Worm (Caenorhabditis elegans): Measurements from ENCODE around the gene ZK856.5.

DNA sequence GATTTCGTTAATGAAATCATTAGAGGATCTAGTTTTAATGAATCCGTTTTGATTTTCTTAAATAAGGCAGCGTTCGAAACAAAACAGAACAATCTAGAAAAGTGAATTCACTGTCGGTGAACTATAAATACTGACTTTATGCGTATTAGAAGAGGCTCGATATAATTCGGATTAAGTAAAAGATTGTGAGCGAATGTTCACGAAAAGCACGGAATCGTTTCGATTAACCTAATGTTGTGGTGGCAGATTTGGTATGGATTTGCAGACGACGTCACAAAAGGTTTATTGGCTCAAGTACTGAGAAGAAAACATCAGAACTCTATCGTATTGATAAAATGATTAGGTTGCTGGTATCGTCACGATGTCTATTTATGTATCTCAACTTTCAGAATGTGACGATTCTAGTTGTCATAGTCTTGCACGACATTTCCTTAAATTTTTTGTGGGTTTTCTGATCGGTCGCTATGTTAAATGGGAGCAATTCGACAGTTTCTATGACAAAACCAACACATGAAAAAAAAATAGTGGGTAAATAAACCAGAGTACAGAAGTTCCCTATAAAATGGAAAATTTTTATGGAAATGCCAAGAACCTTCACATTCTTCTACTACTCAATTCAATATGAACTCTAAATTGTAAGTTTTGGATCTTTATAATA is 39.4 kb upstream of the ZK856.5 start, which contains the start of the genes pyt-1 and fipr-7:
- no peak for TF ChIP-seq B0310.2 (tag; optimal IDR thresholded peaks at IDR 0.05)
- TF ChIP-seq ama-1 (optimal IDR thresholded peaks at IDR 0.05): no peak
- TF ChIP-seq ceh-36 (tag; optimal IDR thresholded peaks at IDR 0.05): no peak
- TF ChIP-seq hmg-4 (GFP tag; optimal IDR thresholded peaks at IDR 0.05): no peak
- TF ChIP-seq hmbx-1 (tag; optimal IDR thresholded peaks at IDR 0.05): no peak

Data from whole organism, early embryonic.